Fruit fly (Drosophila melanogaster) whole organism, embryonic: ENCODE results near the gene Cyp318a1.
A peak's percentile ranks its signal among the peaks of the same experiment; 100 is the strongest.

Source experiments
- Adf1 ChIP-seq: fragments of 200-800 bp; sonication (Bioruptor generic); IDR thresholded peaks from 2 replicates; pipeline ENCODE4 v1.3.6; 2022; ENCODE audit warnings: missing biosample characterization, missing genetic modification characterization
- Blimp-1 ChIP-seq: fragments of 200-800 bp; sonication (Bioruptor generic); optimal IDR thresholded peaks from 3 replicates; lab custom pipeline; 2018; ENCODE audit warnings: missing biosample characterization, missing genetic modification characterization, mild to moderate bottlenecking, moderate library complexity, missing genetic modification reagents
- CG10321 ChIP-seq: fragments of 200-800 bp; sonication (Bioruptor generic); IDR thresholded peaks from 2 replicates; pipeline ENCODE4 v1.3.6; 2022; ENCODE audit warnings: missing biosample characterization, missing genetic modification characterization
- CG10979 ChIP-seq: fragments of 200-800 bp; sonication (Bioruptor generic); optimal IDR thresholded peaks from 2 replicates; lab custom pipeline; 2018; ENCODE audit warnings: missing biosample characterization, mild to moderate bottlenecking, missing genetic modification characterization, moderate library complexity
- CG12071 ChIP-seq: fragments of 200-800 bp; sonication (Bioruptor generic); optimal IDR thresholded peaks from 3 replicates; lab custom pipeline; 2018; ENCODE audit warnings: missing biosample characterization, mild to moderate bottlenecking, missing genetic modification characterization
- CG12155 ChIP-seq: fragments of 200-800 bp; sonication (Bioruptor generic); optimal IDR thresholded peaks from 3 replicates; lab custom pipeline; 2016; ENCODE audit warnings: missing biosample characterization, missing genetic modification characterization
- CG2678 ChIP-seq: fragments of 200-800 bp; sonication (Bioruptor generic); optimal IDR thresholded peaks from 3 replicates; lab custom pipeline; 2019; ENCODE audit warnings: missing biosample characterization, mild to moderate bottlenecking, missing genetic modification characterization, moderate library complexity
- CG4282 ChIP-seq: fragments of 200-800 bp; sonication (Bioruptor generic); optimal IDR thresholded peaks from 2 replicates; lab custom pipeline; 2016; ENCODE audit warnings: missing biosample characterization, missing genetic modification characterization
- CG5245 ChIP-seq: fragments of 200-800 bp; sonication (Bioruptor generic); optimal IDR thresholded peaks from 3 replicates; lab custom pipeline; 2016; ENCODE audit warnings: missing biosample characterization, missing genetic modification characterization
- CG6765 ChIP-seq: fragments of 200-800 bp; sonication (Bioruptor generic); optimal IDR thresholded peaks from 3 replicates; lab custom pipeline; 2017; ENCODE audit warnings: missing biosample characterization, mild to moderate bottlenecking, missing genetic modification characterization
- CG6791 ChIP-seq: fragments of 200-800 bp; sonication (Bioruptor generic); IDR thresholded peaks from 3 replicates; pipeline ENCODE4 v1.3.6; 2022; ENCODE audit warnings: missing biosample characterization, missing genetic modification characterization; ENCODE audit not compliant: partially characterized antibody
- CG8765 ChIP-seq: fragments of 200-800 bp; sonication (Bioruptor generic); IDR thresholded peaks from 2 replicates; pipeline ENCODE4 v1.3.6; 2022; ENCODE audit warnings: missing biosample characterization, missing genetic modification characterization
- GATAe ChIP-seq: fragments of 200-800 bp; sonication (Bioruptor generic); conservative IDR thresholded peaks from 2 replicates; pipeline ENCODE4 v1.3.6; 2022; ENCODE audit warnings: missing biosample characterization, missing genetic modification characterization
- HLH54F ChIP-seq: fragments of 200-800 bp; sonication (Bioruptor generic); optimal IDR thresholded peaks from 3 replicates; lab custom pipeline; 2016; ENCODE audit warnings: missing biosample characterization, missing genetic modification characterization
- Lim3 ChIP-seq: fragments of 200-800 bp; sonication (Bioruptor generic); IDR thresholded peaks from 2 replicates; pipeline ENCODE4 v1.3.6; 2022; ENCODE audit warnings: missing biosample characterization, missing genetic modification characterization
- MBD-R2 ChIP-seq: fragments of 200-800 bp; sonication (Bioruptor generic); IDR thresholded peaks from 2 replicates; pipeline ENCODE4 v1.3.6; 2022; ENCODE audit warnings: missing biosample characterization, missing genetic modification characterization
- Mad ChIP-seq: fragments of 200-800 bp; sonication (Bioruptor generic); optimal IDR thresholded peaks from 2 replicates; lab custom pipeline; 2016; ENCODE audit warnings: missing biosample characterization, missing genetic modification characterization
- Med ChIP-seq: fragments of 200-800 bp; sonication (Bioruptor generic); peaks from one replicate; lab custom pipeline; 2016; ENCODE audit warnings: missing biosample characterization, missing genetic modification characterization, mild to moderate bottlenecking, inconsistent platforms, moderate library complexity
- Meics ChIP-seq: fragments of 200-800 bp; sonication (Bioruptor generic); optimal IDR thresholded peaks from 2 replicates; lab custom pipeline; 2017; ENCODE audit warnings: missing biosample characterization, mild to moderate bottlenecking, missing genetic modification characterization
- NC2β ChIP-seq: fragments of 200-800 bp; sonication (Bioruptor generic); optimal IDR thresholded peaks from 2 replicates; lab custom pipeline; 2016; ENCODE audit warnings: missing biosample characterization, missing genetic modification characterization
- Neu2 ChIP-seq: fragments of 200-800 bp; sonication (Bioruptor generic); optimal IDR thresholded peaks from 3 replicates; lab custom pipeline; 2016; ENCODE audit warnings: missing biosample characterization, missing genetic modification characterization, borderline replicate concordance
- Oaz ChIP-seq: fragments of 200-800 bp; sonication (Bioruptor generic); IDR thresholded peaks from 2 replicates; pipeline ENCODE4 v1.3.6; 2022; ENCODE audit warnings: missing biosample characterization, missing genetic modification characterization
- PHDP ChIP-seq: fragments of 200-800 bp; sonication (Bioruptor generic); optimal IDR thresholded peaks from 3 replicates; lab custom pipeline; 2018; ENCODE audit warnings: missing biosample characterization, mild to moderate bottlenecking, missing genetic modification characterization, moderate library complexity
- Ravus ChIP-seq: fragments of 200-800 bp; sonication (Bioruptor generic); IDR thresholded peaks from 2 replicates; pipeline ENCODE4 v1.3.6; 2022; ENCODE audit warnings: missing biosample characterization, missing genetic modification characterization
- Sry-β ChIP-seq: fragments of 200-800 bp; sonication (Bioruptor generic); optimal IDR thresholded peaks from 2 replicates; lab custom pipeline; 2018; ENCODE audit warnings: missing biosample characterization, mild to moderate bottlenecking, missing genetic modification characterization, moderate library complexity
- Stat92E ChIP-seq, 3 experiments: fragments of >200 bp in 2 of 3; fragments of 200-800 bp in 1 of 3; sonication (Bioruptor generic) in 1 of 3; optimal IDR thresholded peaks; 2 replicates each; lab custom pipeline; 2017 to 2019; ENCODE audit warnings: missing biosample characterization in 3 of 3, missing genetic modification characterization in 3 of 3, mild to moderate bottlenecking in 1 of 3, moderate library complexity in 1 of 3
- YL-1 ChIP-seq: fragments of 200-800 bp; sonication (Bioruptor generic); optimal IDR thresholded peaks from 3 replicates; lab custom pipeline; 2017; ENCODE audit warnings: missing biosample characterization, mild to moderate bottlenecking, missing genetic modification characterization
- aop ChIP-seq: fragments of 200-800 bp; sonication (Bioruptor generic); IDR thresholded peaks from 2 replicates; pipeline ENCODE4 v1.3.6; 2022; ENCODE audit warnings: missing biosample characterization, missing genetic modification characterization
- ap ChIP-seq: fragments of 200-800 bp; sonication (Bioruptor generic); IDR thresholded peaks from 2 replicates; pipeline ENCODE4 v1.3.6; 2022; ENCODE audit warnings: missing biosample characterization, missing genetic modification characterization
- ato ChIP-seq: fragments of 200-800 bp; sonication (Bioruptor generic); IDR thresholded peaks from 2 replicates; pipeline ENCODE4 v1.3.6; 2022; ENCODE audit warnings: missing biosample characterization, missing genetic modification characterization; ENCODE audit not compliant: partially characterized antibody
- caup ChIP-seq: fragments of 200-800 bp; sonication (Bioruptor generic); optimal IDR thresholded peaks from 3 replicates; lab custom pipeline; 2017; ENCODE audit warnings: missing biosample characterization, mild to moderate bottlenecking, missing genetic modification characterization, moderate library complexity; ENCODE audit not compliant: severe bottlenecking
- chn ChIP-seq: fragments of 200-800 bp; sonication (Bioruptor generic); optimal IDR thresholded peaks from 2 replicates; lab custom pipeline; 2016; ENCODE audit warnings: missing biosample characterization, missing genetic modification characterization
- ci ChIP-seq: fragments of 200-800 bp; sonication (Bioruptor generic); IDR thresholded peaks from 3 replicates; pipeline ENCODE4 v1.3.6; 2022; ENCODE audit warnings: missing biosample characterization, missing genetic modification characterization
- esg ChIP-seq: fragments of 200-800 bp; sonication (Bioruptor generic); conservative IDR thresholded peaks from 2 replicates; pipeline ENCODE4 v1.3.6; 2022; ENCODE audit warnings: missing biosample characterization, missing genetic modification characterization
- eve ChIP-seq, 2 experiments: fragments of >200 bp; optimal IDR thresholded peaks; 2 replicates each; lab custom pipeline; 2017; ENCODE audit warnings: missing biosample characterization in 2 of 2, missing genetic modification characterization in 2 of 2
- fu2 ChIP-seq: fragments of 200-800 bp; sonication (Bioruptor generic); optimal IDR thresholded peaks from 2 replicates; lab custom pipeline; 2016; ENCODE audit warnings: missing biosample characterization, missing genetic modification characterization
- grn ChIP-seq: fragments of 200-800 bp; sonication (Bioruptor generic); optimal IDR thresholded peaks from 3 replicates; lab custom pipeline; 2017; ENCODE audit warnings: missing biosample characterization, missing genetic modification characterization
- kni ChIP-seq: fragments of 200-800 bp; sonication (Bioruptor generic); optimal IDR thresholded peaks from 3 replicates; lab custom pipeline; 2017; ENCODE audit warnings: mild to moderate bottlenecking, missing biosample characterization, missing genetic modification reagents, missing genetic modification characterization
- lmd ChIP-seq: fragments of 200-800 bp; sonication (Bioruptor generic); IDR thresholded peaks from 2 replicates; pipeline ENCODE4 v1.3.6; 2022; ENCODE audit warnings: missing biosample characterization, missing genetic modification characterization
- pum ChIP-seq: fragments of 200-800 bp; sonication (Bioruptor generic); optimal IDR thresholded peaks from 2 replicates; lab custom pipeline; 2016; ENCODE audit warnings: missing biosample characterization, missing genetic modification characterization
- seq ChIP-seq: fragments of 200-800 bp; sonication (Bioruptor generic); IDR thresholded peaks from 2 replicates; pipeline ENCODE4 v1.3.6; 2022; ENCODE audit warnings: missing biosample characterization, missing genetic modification characterization
- sna ChIP-seq: fragments of 200-800 bp; sonication (Bioruptor generic); IDR thresholded peaks from 2 replicates; pipeline ENCODE4 v1.3.6; 2022; ENCODE audit warnings: missing biosample characterization, missing genetic modification characterization; ENCODE audit not compliant: partially characterized antibody
- tin ChIP-seq: fragments of 200-800 bp; sonication (Bioruptor generic); optimal IDR thresholded peaks from 3 replicates; lab custom pipeline; 2016; ENCODE audit warnings: missing biosample characterization, missing genetic modification characterization
- trh ChIP-seq: fragments of 200-800 bp; sonication (Bioruptor generic); optimal IDR thresholded peaks from 2 replicates; lab custom pipeline; 2016; ENCODE audit warnings: missing biosample characterization, missing genetic modification characterization
- ttk ChIP-seq: fragments of 200-800 bp; sonication (Bioruptor generic); IDR thresholded peaks from 2 replicates; pipeline ENCODE4 v2.1.2; 2022; ENCODE audit warnings: missing biosample characterization, missing genetic modification characterization
- zfh2 ChIP-seq: fragments of 200-800 bp; sonication (Bioruptor generic); optimal IDR thresholded peaks from 2 replicates; lab custom pipeline; 2016; ENCODE audit warnings: missing biosample characterization, missing genetic modification characterization

The Cyp318a1 gene

DNA sequence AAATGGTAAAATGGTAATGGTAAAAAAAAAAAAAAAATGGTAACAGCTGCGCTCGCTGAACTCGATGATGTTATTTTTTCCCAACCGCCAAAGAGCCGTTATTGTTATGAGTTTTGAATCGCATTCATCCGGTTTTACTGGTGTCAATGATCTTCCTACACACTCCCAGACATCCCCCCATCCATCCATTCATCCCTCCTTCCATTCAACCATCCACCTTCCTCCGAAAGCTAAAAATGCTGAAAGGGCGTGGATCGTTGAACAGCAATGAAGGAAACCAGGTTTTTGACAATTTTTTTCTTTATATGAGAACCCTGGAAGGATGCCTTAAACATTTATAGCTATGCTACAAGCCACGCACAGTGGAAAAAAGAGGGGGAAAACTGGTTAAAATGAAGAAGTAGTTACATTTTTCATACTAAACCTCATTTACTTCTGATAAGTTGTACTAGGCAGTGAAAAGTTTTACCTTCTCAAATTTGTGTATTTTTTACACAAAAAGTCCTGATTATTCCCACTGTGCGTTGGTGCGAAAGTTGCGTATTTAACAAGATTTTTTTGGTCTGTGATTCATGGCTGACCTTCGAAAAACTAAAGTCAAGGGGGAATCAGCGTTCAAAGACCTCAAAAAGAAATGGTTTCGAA, 32.3 kb upstream of the Cyp318a1 start (continued):
- TF ChIP-seq Mad (GFP tag; lab: Kevin White, UChicago) (no peak), CG12071 (GFP tag; lab: Kevin White, UChicago) (no peak), fu2 (GFP tag; lab: Kevin White, UChicago) (no peak), HLH54F (GFP tag; lab: Kevin White, UChicago) (no peak), Med (GFP tag; lab: Kevin White, UChicago) (peak; percentile 70), aop (GFP tag; lab: Robert Waterston, UW) (no peak), MBD-R2 (GFP tag; lab: Robert Waterston, UW) (no peak), eve (GFP tag; optimal IDR thresholded peaks at IDR 0.05; lab: Kevin White, UChicago) (no peak), Adf1 (GFP tag; lab: Robert Waterston, UW) (no peak), PHDP (tag; lab: Kevin White, UChicago) (peak; percentile 20), CG2678 (no peak), CG10979 (peak; percentile 16), tin (no peak), Neu2 (GFP tag; lab: Kevin White, UChicago) (no peak), CG5245 (no peak), seq (no peak), CG12155 (GFP tag; lab: Kevin White, UChicago) (no peak), CG4282 (GFP tag; lab: Kevin White, UChicago) (no peak), NC2β (GFP tag; lab: Kevin White, UChicago) (no peak), Lim3 (GFP tag; lab: Robert Waterston, UW) (no peak), Ravus (no peak), Blimp-1 (GFP tag; lab: Kevin White, UChicago) (peak; percentile 9), pum (GFP tag; lab: Kevin White, UChicago) (no peak), CG6791 (GFP tag; lab: Robert Waterston, UW) (no peak)
- TF ChIP-seq, all 482 proteins: peak for 25

DNA sequence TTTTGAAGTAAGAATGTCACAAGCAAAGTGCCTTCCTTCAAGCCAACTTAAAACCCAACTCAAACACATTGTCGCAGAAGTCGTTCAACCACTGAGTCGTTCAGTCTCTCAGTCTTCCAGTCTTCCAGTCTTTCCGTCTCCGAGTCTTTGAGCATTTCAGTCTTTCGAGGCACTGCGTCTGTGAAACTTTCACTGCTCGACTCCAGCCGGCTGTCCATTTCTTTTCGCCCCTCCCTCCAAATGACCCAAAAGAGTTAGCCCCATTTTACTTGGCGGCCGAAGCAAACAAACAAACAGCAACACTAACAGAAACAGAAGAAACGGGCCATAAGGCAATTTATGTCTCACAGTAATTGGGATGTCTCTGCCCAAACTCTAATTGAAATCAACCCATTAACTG, 31.4 kb upstream of the Cyp318a1 start:
- TF ChIP-seq Blimp-1 (GFP tag; lab: Kevin White, UChicago) (peak; percentile 90), Meics (GFP tag; lab: Kevin White, UChicago) (no peak), CG6765 (GFP tag; lab: Kevin White, UChicago) (no peak), ci (GFP tag; lab: Robert Waterston, UW) (0 out of 3 replicates have a peak, but pooled peaks have one; percentile 35), kni (peak; percentile 44), Sry-β (GFP tag; lab: Kevin White, UChicago) (no peak), CG10979 (no peak)

DNA sequence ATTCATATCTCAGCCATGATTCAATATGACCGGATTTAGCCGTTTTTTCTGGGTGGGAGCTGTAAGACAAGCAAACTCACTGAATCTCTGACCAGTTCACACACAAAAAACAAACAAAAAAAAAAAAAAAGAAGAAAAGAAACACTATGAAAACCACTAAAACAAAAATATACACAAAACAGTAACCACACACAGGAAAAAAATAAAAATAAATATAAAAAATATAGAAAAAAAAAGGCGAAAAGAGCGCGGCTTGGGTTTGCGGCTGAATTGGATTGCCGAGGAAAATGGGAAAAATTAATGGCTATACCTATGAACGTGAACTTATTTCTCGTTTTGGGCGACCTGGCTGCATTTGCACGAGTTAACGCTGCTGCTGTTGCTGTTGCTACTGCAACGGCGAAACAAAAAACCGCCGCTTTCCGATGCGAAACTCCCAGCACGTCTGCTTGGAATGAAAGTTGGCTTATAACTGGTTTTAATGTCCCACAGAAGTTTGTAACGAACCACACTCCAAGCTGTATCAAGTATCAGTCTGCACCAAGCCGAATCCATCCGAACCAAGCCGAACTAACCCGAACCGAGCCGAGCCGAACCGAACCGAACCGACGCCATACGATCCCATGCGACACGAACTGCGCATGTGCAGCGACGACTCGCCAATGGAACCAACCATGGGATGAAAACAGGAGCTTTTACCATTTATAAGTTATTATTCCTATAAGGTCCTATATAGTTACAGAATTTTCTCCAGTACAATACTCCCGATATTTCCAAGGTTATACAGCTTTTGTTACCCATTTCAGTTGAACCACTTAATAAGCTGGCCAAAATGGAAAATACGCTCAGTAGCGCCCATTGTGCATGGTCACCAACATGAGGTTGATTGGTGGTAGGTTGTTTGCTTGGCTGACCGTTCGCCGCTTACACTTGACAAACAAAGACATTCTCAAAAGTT, 28.7 kb upstream of the Cyp318a1 start, which contains the start of gene fw:
fw (minus strand) TSS at position 478 of the 958 bp plus-strand sequence.
- no peak for TF ChIP-seq CG10321 (GFP tag; lab: Robert Waterston, UW)
- TF ChIP-seq caup (GFP tag; lab: Kevin White, UChicago), result no peak
- peak; percentile 18; the same call in 1 of the 2 replicates for TF ChIP-seq lmd (GFP tag; lab: Robert Waterston, UW)
- TF ChIP-seq esg (GFP tag; lab: Robert Waterston, UW), result peak; percentile 31; the same call in 1 of the 2 replicates
- no peak for TF ChIP-seq YL-1 (GFP tag; lab: Kevin White, UChicago)
- TF ChIP-seq trh (GFP tag; lab: Kevin White, UChicago), result no peak
- peak; percentile 38 for TF ChIP-seq PHDP (tag; lab: Kevin White, UChicago)
- no peak for TF ChIP-seq ato (GFP tag; lab: Robert Waterston, UW)
- no peak for TF ChIP-seq CG8765
- TF ChIP-seq zfh2 (GFP tag; lab: Kevin White, UChicago), result peak; percentile 19
- no peak for TF ChIP-seq ttk (GFP tag; lab: Robert Waterston, UW)
- no peak for TF ChIP-seq Stat92E (GFP tag; optimal IDR thresholded peaks at IDR 0.05; lab: Kevin White, UChicago)
- no peak for TF ChIP-seq GATAe
- TF ChIP-seq sna (GFP tag; lab: Robert Waterston, UW), result no peak
- 0 out of 2 replicates have a peak, but pooled peaks have one; percentile 23 for TF ChIP-seq ap (GFP tag; lab: Robert Waterston, UW)
- no peak for TF ChIP-seq Oaz (GFP tag; lab: Robert Waterston, UW)
- no peak for TF ChIP-seq grn (GFP tag; lab: Kevin White, UChicago)
- TF ChIP-seq chn (GFP tag; lab: Kevin White, UChicago), result no peak
